Worm (Caenorhabditis elegans) whole organism, L1 larva: Measurements from ENCODE around the gene T22B2.5.

Experiments used
- C34B4.2 ChIP-seq: sonication (generic microtip); optimal IDR thresholded peaks from 2 replicates; lab custom pipeline; 2017; ENCODE audit warnings: mild to moderate bottlenecking, missing genetic modification characterization, missing compliant biosample characterization
- aly-2 ChIP-seq: fragments of 150-350 bp; optimal IDR thresholded peaks from 2 replicates; lab custom pipeline; 2014; ENCODE audit warnings: missing biosample characterization, missing genetic modification characterization
- ama-1 ChIP-seq: fragments of 150-350 bp; optimal IDR thresholded peaks from 2 replicates; lab custom pipeline; 2014
- ceh-8 ChIP-seq: fragments of 200-800 bp; sonication (Bioruptor generic); optimal IDR thresholded peaks from 2 replicates; lab custom pipeline; 2018; ENCODE audit warnings: mild to moderate bottlenecking, missing genetic modification characterization, moderate library complexity, missing compliant biosample characterization
- ceh-88 ChIP-seq: fragments of 200-800 bp; sonication (Bioruptor generic); IDR thresholded peaks from 2 replicates; pipeline ENCODE4 v1.3.6; 2022; ENCODE audit warnings: missing genetic modification characterization, missing compliant biosample characterization
- ceh-90 ChIP-seq: sonication (generic microtip); optimal IDR thresholded peaks from 2 replicates; lab custom pipeline; 2016; ENCODE audit warnings: missing genetic modification characterization, missing compliant biosample characterization
- dsc-1 ChIP-seq: sonication (generic microtip); optimal IDR thresholded peaks from 2 replicates; lab custom pipeline; 2016; ENCODE audit warnings: mild to moderate bottlenecking, missing genetic modification characterization, missing compliant biosample characterization
- efl-1 ChIP-seq, 4 experiments: fragments of 150-350 bp; optimal IDR thresholded peaks in 3 of 4; peaks in 1 of 4; 1 replicate in 1 of 4; 2 replicates in 3 of 4; lab custom pipeline; 2014; ENCODE audit warnings: missing biosample characterization in 2 of 4, missing genetic modification characterization in 2 of 4, missing genetic modification reagents in 2 of 4
- egl-27 ChIP-seq, 2 experiments: fragments of 150-350 bp in 1 of 2; sonication (generic microtip); optimal IDR thresholded peaks; 3 replicates each; lab custom pipeline; 2017 to 2018; ENCODE audit warnings: missing biosample characterization in 2 of 2, missing genetic modification characterization in 2 of 2, missing genetic modification reagents in 2 of 2
- elt-2 ChIP-seq: sonication (generic microtip); optimal IDR thresholded peaks from 2 replicates; lab custom pipeline; 2016; ENCODE audit warnings: missing genetic modification characterization, mild to moderate bottlenecking, inconsistent platforms, missing compliant biosample characterization, missing genetic modification reagents
- elt-3 ChIP-seq, 6 experiments: fragments of 150-350 bp in 1 of 6; sonication (generic microtip); optimal IDR thresholded peaks; 2 replicates each; lab custom pipeline; 2017 to 2018; ENCODE audit warnings: missing biosample characterization in 6 of 6, missing genetic modification characterization in 6 of 6, inconsistent platforms in 1 of 6
- fkh-10 ChIP-seq: sonication (generic microtip); optimal IDR thresholded peaks from 2 replicates; lab custom pipeline; 2017; ENCODE audit warnings: missing biosample characterization, missing genetic modification reagents, missing genetic modification characterization
- fkh-4 ChIP-seq: sonication (generic microtip); optimal IDR thresholded peaks from 2 replicates; lab custom pipeline; 2016; ENCODE audit warnings: missing compliant biosample characterization, missing genetic modification characterization, borderline replicate concordance
- fkh-8 ChIP-seq: sonication (generic microtip); optimal IDR thresholded peaks from 2 replicates; lab custom pipeline; 2016; ENCODE audit warnings: mild to moderate bottlenecking, missing genetic modification characterization, missing compliant biosample characterization
- fos-1 ChIP-seq: fragments of 150-350 bp; optimal IDR thresholded peaks from 2 replicates; lab custom pipeline; 2014; ENCODE audit warnings: missing biosample characterization, missing genetic modification characterization
- jun-1 ChIP-seq: fragments of 150-350 bp; optimal IDR thresholded peaks from 2 replicates; lab custom pipeline; 2014; ENCODE audit warnings: missing biosample characterization, missing genetic modification reagents, missing genetic modification characterization
- lin-13 ChIP-seq: fragments of 150-350 bp; optimal IDR thresholded peaks from 2 replicates; lab custom pipeline; 2014; ENCODE audit warnings: missing biosample characterization, missing genetic modification reagents, missing genetic modification characterization
- lin-14 ChIP-seq: fragments of 200-800 bp; sonication (Bioruptor generic); optimal IDR thresholded peaks from 2 replicates; lab custom pipeline; 2018; ENCODE audit warnings: mild to moderate bottlenecking, missing genetic modification characterization, moderate library complexity, missing compliant biosample characterization
- lin-15B ChIP-seq: fragments of 150-350 bp; sonication (generic microtip); optimal IDR thresholded peaks from 3 replicates; lab custom pipeline; 2014; ENCODE audit warnings: missing biosample characterization, missing genetic modification characterization
- mab-9 ChIP-seq: fragments of 200-800 bp; sonication (Bioruptor generic); IDR thresholded peaks from 2 replicates; pipeline ENCODE4 v1.3.6; 2022; ENCODE audit warnings: missing genetic modification reagents, missing genetic modification characterization, missing compliant biosample characterization
- mef-2 ChIP-seq: fragments of 150-350 bp; optimal IDR thresholded peaks from 2 replicates; lab custom pipeline; 2014; ENCODE audit warnings: missing biosample characterization, missing genetic modification characterization
- nhr-19 ChIP-seq: fragments of 200-800 bp; sonication (Bioruptor generic); conservative IDR thresholded peaks from 2 replicates; pipeline ENCODE4 v1.3.6; 2022; ENCODE audit warnings: missing genetic modification characterization, missing compliant biosample characterization
- nhr-20 ChIP-seq: sonication (generic microtip); optimal IDR thresholded peaks from 2 replicates; lab custom pipeline; 2016; ENCODE audit warnings: mild to moderate bottlenecking, missing genetic modification characterization, missing compliant biosample characterization
- nhr-237 ChIP-seq: fragments of 150-350 bp; optimal IDR thresholded peaks from 2 replicates; lab custom pipeline; 2014; ENCODE audit warnings: missing biosample characterization, missing genetic modification characterization
- nhr-28 ChIP-seq: fragments of 150-350 bp; optimal IDR thresholded peaks from 2 replicates; lab custom pipeline; 2014; ENCODE audit warnings: missing biosample characterization, missing genetic modification characterization
- nhr-47 ChIP-seq: sonication (generic microtip); optimal IDR thresholded peaks from 2 replicates; lab custom pipeline; 2016; ENCODE audit warnings: mild to moderate bottlenecking, missing genetic modification characterization, moderate library complexity, missing compliant biosample characterization
- nhr-71 ChIP-seq: sonication (generic microtip); optimal IDR thresholded peaks from 2 replicates; lab custom pipeline; 2016; ENCODE audit warnings: mild to moderate bottlenecking, missing genetic modification characterization, moderate library complexity, missing compliant biosample characterization
- nhr-76 ChIP-seq: sonication (generic microtip); optimal IDR thresholded peaks from 2 replicates; lab custom pipeline; 2017; ENCODE audit warnings: missing biosample characterization, missing genetic modification characterization
- nhr-84 ChIP-seq: sonication (generic microtip); optimal IDR thresholded peaks from 2 replicates; lab custom pipeline; 2017; ENCODE audit warnings: missing biosample characterization, missing genetic modification characterization
- pqm-1 ChIP-seq: sonication (generic microtip); optimal IDR thresholded peaks from 3 replicates; lab custom pipeline; 2017; ENCODE audit warnings: missing biosample characterization, missing genetic modification characterization
- rnt-1 ChIP-seq: sonication (generic microtip); optimal IDR thresholded peaks from 2 replicates; lab custom pipeline; 2016; ENCODE audit warnings: mild to moderate bottlenecking, missing genetic modification characterization, moderate library complexity, missing compliant biosample characterization
- sup-37 ChIP-seq: fragments of 200-800 bp; sonication (Bioruptor generic); optimal IDR thresholded peaks from 2 replicates; lab custom pipeline; 2018; ENCODE audit warnings: mild to moderate bottlenecking, missing genetic modification characterization, missing compliant biosample characterization
- swsn-7 ChIP-seq: sonication (generic microtip); optimal IDR thresholded peaks from 2 replicates; lab custom pipeline; 2016; ENCODE audit warnings: missing genetic modification characterization, missing compliant biosample characterization
- tbx-2 ChIP-seq: sonication (generic microtip); optimal IDR thresholded peaks from 2 replicates; lab custom pipeline; 2016; ENCODE audit warnings: missing genetic modification characterization, missing compliant biosample characterization
- zag-1 ChIP-seq: fragments of 150-350 bp; optimal IDR thresholded peaks from 2 replicates; lab custom pipeline; 2014; ENCODE audit warnings: missing biosample characterization, missing genetic modification characterization
- ztf-4 ChIP-seq: fragments of 150-350 bp; optimal IDR thresholded peaks from 2 replicates; lab custom pipeline; 2014; ENCODE audit warnings: missing biosample characterization, missing genetic modification characterization

Gene T22B2.5

DNA sequence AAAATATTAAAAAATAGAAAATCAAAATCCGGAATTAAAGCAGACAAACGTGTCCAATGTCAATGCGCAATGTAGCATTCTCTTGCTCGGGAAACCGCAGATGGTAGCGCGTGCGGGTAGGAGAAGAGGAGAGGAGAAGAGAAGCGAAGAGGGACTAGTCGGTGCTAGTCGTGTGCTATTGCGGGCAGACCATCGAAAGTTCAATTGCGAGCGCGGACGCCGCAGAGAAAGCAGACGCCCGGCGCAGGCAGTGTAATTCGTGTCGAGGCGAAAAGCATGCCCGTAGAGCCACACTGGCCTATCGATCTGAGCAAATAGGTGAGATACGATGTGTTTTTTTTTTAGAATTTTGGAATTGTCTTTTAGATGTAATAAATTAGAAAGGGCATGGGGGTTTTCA lies 34.5 kb upstream of the T22B2.5 start (continued):
- peak; percentile 63 for TF ChIP-seq fkh-8

DNA sequence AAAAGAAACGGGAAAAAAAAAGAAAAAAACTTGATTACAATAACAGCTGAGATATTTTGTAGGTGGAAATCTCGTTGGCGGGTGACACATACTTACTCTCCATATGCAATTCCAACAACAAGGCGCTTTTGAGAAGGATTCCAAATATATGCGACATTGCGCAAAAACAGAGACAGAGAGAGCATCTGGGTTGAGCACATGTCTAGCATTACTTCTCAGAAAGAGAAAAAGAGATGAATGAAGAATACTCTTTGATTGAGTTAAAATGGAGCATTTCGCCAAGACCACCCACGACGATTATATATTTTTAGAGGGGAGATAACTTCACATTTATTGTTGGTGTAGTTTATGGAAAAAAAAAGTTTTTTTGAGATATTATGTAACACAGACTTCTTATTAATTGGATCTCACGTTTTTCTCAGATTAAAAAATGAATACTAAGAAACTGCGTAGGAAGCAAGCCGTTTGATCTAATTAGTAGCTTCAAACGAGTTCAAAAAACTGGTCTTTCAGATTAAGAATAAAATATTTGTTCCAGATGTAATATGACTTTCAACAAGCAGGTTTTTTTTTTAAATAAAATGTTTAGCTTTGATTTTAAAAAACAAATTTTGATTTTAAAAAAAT lies 33.9 kb upstream of the T22B2.5 start:
- TF ChIP-seq jun-1 (tag; lab: Kevin White, UChicago) (no peak), ceh-90 (tag; lab: Kevin White, UChicago) (no peak), aly-2 (tag; lab: Kevin White, UChicago) (no peak), fos-1 (no peak), mab-9 (GFP tag; lab: Robert Waterston, UW) (no peak), nhr-71 (tag; lab: Kevin White, UChicago) (peak; percentile 63), fkh-8 (peak; percentile 75), lin-14 (GFP tag; lab: Kevin White, UChicago) (peak; percentile 65), fkh-10 (GFP tag; lab: Kevin White, UChicago) (peak; percentile 18), nhr-47 (peak; percentile 50), swsn-7 (tag; lab: Kevin White, UChicago) (peak; percentile 11), lin-15B (tag; lab: Kevin White, UChicago) (no peak), dsc-1 (tag; lab: Kevin White, UChicago) (peak; percentile 97), ceh-88 (GFP tag; lab: Robert Waterston, UW) (no peak), lin-13 (GFP tag; lab: Kevin White, UChicago) (no peak), mef-2 (peak; percentile 40), fkh-4 (tag; lab: Kevin White, UChicago) (peak; percentile 31)

DNA sequence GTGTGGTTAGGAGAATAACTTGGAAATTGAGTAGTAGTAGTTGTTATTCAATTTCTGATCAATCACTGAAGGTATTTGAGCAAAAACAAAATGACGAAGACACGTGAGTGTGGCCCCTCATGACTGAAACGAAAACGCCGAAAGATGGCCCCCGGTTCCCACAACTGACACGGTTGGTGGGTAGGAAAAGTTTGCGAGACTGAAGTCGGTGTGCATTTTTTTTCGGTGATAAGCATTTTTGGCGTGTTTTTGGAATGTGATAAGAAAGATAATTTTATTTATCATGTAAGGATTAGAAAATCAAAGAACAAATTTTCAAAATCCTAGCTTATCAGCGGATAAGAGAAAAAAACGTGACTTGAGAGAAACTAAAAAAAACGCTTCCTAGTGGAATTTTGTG lies 32.9 kb upstream of the T22B2.5 start:
- peak; percentile 29 for TF ChIP-seq ztf-4 (tag; lab: Kevin White, UChicago)
- peak; percentile 39 for TF ChIP-seq nhr-20 (tag; lab: Kevin White, UChicago)
- no peak for TF ChIP-seq mef-2
- TF ChIP-seq fkh-8 = peak; percentile 50
- TF ChIP-seq lin-14 (GFP tag; lab: Kevin White, UChicago) = peak; percentile 26
- TF ChIP-seq nhr-47 = peak; percentile 9
- no peak for TF ChIP-seq pqm-1 (tag; lab: Kevin White, UChicago)
- peak; percentile 12 for TF ChIP-seq rnt-1
- TF ChIP-seq dsc-1 (tag; lab: Kevin White, UChicago) = peak; percentile 43
- peak; percentile 35 for TF ChIP-seq nhr-71 (tag; lab: Kevin White, UChicago)
- TF ChIP-seq nhr-19 (GFP tag; lab: Robert Waterston, UW) = 0 out of 2 replicates have a peak, but pooled peaks have one; percentile 10
- TF ChIP-seq elt-2 (tag; lab: Kevin White, UChicago) = peak; percentile 92
- TF ChIP-seq elt-3 (tag; optimal IDR thresholded peaks at IDR 0.05; lab: Kevin White, UChicago) = no peak

DNA sequence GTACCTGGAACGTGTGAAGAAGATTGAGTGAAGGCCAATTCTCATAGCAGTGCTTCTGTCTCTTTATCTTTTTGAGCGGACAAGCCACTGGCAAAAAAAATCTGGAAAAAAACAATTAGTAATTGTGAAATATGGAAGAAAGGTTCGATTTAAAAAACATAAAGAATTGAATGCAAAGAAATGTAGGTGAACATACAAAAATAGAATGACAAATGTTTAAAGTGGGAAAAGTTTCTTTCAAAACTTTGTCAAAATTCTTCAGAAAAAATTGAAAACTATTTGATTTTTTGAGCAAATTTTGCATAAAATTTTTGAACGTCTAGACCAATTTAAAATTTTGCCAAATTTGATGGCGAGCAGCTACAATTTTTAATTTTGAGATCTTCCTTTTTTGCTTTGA lies 32.0 kb upstream of the T22B2.5 start, which contains the start of gene ptp-4A2:
ptp-4A2 (minus strand) TSS at position 101 of the 400 bp plus-strand sequence.
- TF ChIP-seq ceh-90 (tag; lab: Kevin White, UChicago) (no peak), efl-1 (optimal IDR thresholded peaks at IDR 0.05; lab: Kevin White, UChicago) (no peak), efl-1 (GFP tag; optimal IDR thresholded peaks at IDR 0.05 in 1 of 2; lab: Kevin White, UChicago) (peak in 1 of 2 experiments; percentile 36)

DNA sequence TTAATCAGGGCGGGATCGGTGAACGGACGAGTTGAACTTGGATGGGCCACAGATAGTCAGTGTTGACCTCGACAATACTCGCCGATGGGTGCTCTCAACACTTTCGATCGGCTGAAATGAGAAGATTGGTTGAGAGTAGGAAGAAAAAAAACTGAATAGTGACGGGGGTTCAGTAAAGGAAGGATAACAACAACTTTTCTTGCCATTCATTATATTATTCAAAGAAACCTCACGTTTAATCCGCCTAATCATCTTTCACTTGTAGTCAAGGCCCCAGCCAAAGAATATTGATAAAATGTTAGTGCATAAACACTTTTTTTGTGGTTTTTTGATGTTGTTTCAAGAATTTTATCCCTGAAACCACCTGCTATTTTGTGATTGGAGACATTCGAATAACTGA lies 31.1 kb upstream of the T22B2.5 start, which contains the start of gene T19D2.13:
T19D2.13 (minus strand) TSS at position 101 of the 400 bp plus-strand sequence.
- TF ChIP-seq nhr-71 (tag; lab: Kevin White, UChicago) (no peak), dsc-1 (tag; lab: Kevin White, UChicago) (peak; percentile 21)

DNA sequence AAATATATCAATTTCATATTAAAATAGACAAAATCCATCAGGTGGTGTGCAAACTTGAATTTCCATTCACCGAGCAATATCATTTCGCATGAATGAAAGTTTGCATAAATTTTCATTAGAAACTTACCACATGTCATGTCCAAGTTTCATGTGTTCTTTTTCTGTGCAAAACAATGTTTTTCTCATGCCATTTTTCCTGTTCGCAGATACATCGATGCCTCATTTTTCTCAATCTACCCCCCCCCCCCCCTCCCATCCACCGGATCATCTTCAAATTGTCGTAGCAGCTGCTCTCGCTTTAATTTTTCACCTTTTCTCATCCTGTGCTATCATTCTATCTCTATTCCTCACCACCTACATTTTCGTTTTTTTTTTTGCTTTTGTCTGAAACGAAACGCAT lies 27.8 kb upstream of the T22B2.5 start, which contains the start of gene T19D2.3:
T19D2.3 (plus strand) TSS at position 301 of the 400 bp plus-strand sequence.
- no peak for TF ChIP-seq lin-13 (GFP tag; lab: Kevin White, UChicago)
- TF ChIP-seq nhr-84 (tag; lab: Kevin White, UChicago) = no peak
- no peak for TF ChIP-seq nhr-237 (tag; lab: Kevin White, UChicago)
- no peak for TF ChIP-seq nhr-28 (tag; lab: Kevin White, UChicago)
- no peak for TF ChIP-seq ama-1
- no peak for TF ChIP-seq nhr-71 (tag; lab: Kevin White, UChicago)
- no peak for TF ChIP-seq ceh-8
- TF ChIP-seq mab-9 (GFP tag; lab: Robert Waterston, UW) = no peak
- TF ChIP-seq fkh-10 (GFP tag; lab: Kevin White, UChicago) = no peak
- TF ChIP-seq ceh-90 (tag; lab: Kevin White, UChicago) = no peak
- no peak for TF ChIP-seq C34B4.2
- no peak for TF ChIP-seq sup-37 (GFP tag; lab: Kevin White, UChicago)
- no peak for TF ChIP-seq zag-1 (tag; lab: Kevin White, UChicago)
- TF ChIP-seq pqm-1 (tag; lab: Kevin White, UChicago) = no peak
- no peak for TF ChIP-seq nhr-76 (tag; lab: Kevin White, UChicago)
- no peak for TF ChIP-seq tbx-2 (tag; lab: Kevin White, UChicago)
- TF ChIP-seq egl-27 (tag; optimal IDR thresholded peaks at IDR 0.05; lab: Kevin White, UChicago) = no peak
